Fruit fly (Drosophila melanogaster): ENCODE measurements around the gene CG46434.

The CG46434 gene

dm6 chr3L:19544105-19544504 is at the start of gene CG46434, which contains the start of gene Dred:
Gene CG46434 (minus strand): TSS chr3L:19544205.
Gene Dred (minus strand): TSS chr3L:19544205.
- TF ChIP-seq gl (tag; optimal IDR thresholded peaks at IDR 0.05), result no peak
- no peak for TF ChIP-seq Pif1B (GFP tag; optimal IDR thresholded peaks at IDR 0.05)
- TF ChIP-seq CG17806 (tag; optimal IDR thresholded peaks at IDR 0.05), result no peak
- TF ChIP-seq CG9948 (tag; optimal IDR thresholded peaks at IDR 0.05), result no peak
- TF ChIP-seq CG4496 (GFP tag; IDR thresholded peaks at IDR 0.05), result no peak
- TF ChIP-seq fd96Ca (GFP tag; IDR thresholded peaks at IDR 0.05), result no peak
- TF ChIP-seq CG34367 (tag; optimal IDR thresholded peaks at IDR 0.05), result no peak
- TF ChIP-seq CG32121 (GFP tag; IDR thresholded peaks at IDR 0.05), result no peak
- no peak for TF ChIP-seq CG15710 (tag; optimal IDR thresholded peaks at IDR 0.05)
- TF ChIP-seq Snoo (tag; optimal IDR thresholded peaks at IDR 0.05), result no peak
- TF ChIP-seq CG14655 (GFP tag; optimal IDR thresholded peaks at IDR 0.05), result no peak
- no peak for TF ChIP-seq EcR (GFP tag; optimal IDR thresholded peaks at IDR 0.05)
- TF ChIP-seq CG13204 (GFP tag; optimal IDR thresholded peaks at IDR 0.05), result no peak

DNA sequence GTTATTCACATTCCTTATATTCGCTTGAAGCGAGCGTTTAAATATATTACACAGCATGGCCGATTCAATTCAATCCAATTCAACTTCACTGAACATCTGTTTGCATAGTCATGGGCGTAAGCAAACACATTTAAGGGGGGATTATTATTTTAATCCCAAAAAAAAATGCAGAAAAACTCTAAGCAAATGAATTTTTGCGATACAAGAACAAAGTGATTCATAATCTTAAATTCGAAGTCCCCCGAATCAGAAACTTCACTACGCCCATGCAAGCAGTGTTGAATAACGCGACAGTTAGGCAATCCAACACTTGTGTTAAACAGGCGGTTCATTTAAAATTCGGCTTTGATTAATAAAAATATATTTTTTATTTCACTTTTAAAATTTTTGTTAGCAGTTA is 46.4 kb upstream of the CG46434 start, which contains the start of gene CG14100:
TSS of gene CG14100 (minus strand) at position 103 of the 400 bp plus-strand sequence.
- peak; percentile 100 for TF ChIP-seq Snoo (tag; optimal IDR thresholded peaks at IDR 0.05)
- TF ChIP-seq CG8301 (tag; optimal IDR thresholded peaks at IDR 0.05), result peak; percentile 100
- peak; percentile 100 for TF ChIP-seq CG17806 (tag; optimal IDR thresholded peaks at IDR 0.05)
- TF ChIP-seq CG34367 (tag; optimal IDR thresholded peaks at IDR 0.05), result peak; percentile 100
- peak; percentile 100 for TF ChIP-seq CG10348 (GFP tag; IDR thresholded peaks at IDR 0.05)
- TF ChIP-seq CG8159 (tag; optimal IDR thresholded peaks at IDR 0.05), result peak; percentile 100
- peak; percentile 100 for TF ChIP-seq CG32121 (GFP tag; IDR thresholded peaks at IDR 0.05)
- TF ChIP-seq CG13204 (GFP tag; optimal IDR thresholded peaks at IDR 0.05), result peak; percentile 100
- TF ChIP-seq EcR (GFP tag; optimal IDR thresholded peaks at IDR 0.05), result no peak
- peak; percentile 100 for TF ChIP-seq gl (tag; optimal IDR thresholded peaks at IDR 0.05)
- TF ChIP-seq Pif1B (GFP tag; optimal IDR thresholded peaks at IDR 0.05), result peak; percentile 100
- TF ChIP-seq fd96Ca (GFP tag; IDR thresholded peaks at IDR 0.05), result peak; percentile 100
- peak; percentile 100 for TF ChIP-seq CG15710 (tag; optimal IDR thresholded peaks at IDR 0.05)
- peak; percentile 100 for TF ChIP-seq Pif1A (GFP tag; optimal IDR thresholded peaks at IDR 0.05)
- TF ChIP-seq CG12605 (GFP tag; IDR thresholded peaks at IDR 0.05), result peak; percentile 100
- TF ChIP-seq CG4496 (GFP tag; IDR thresholded peaks at IDR 0.05), result peak; percentile 100
- TF ChIP-seq CG14655 (GFP tag; optimal IDR thresholded peaks at IDR 0.05), result peak; percentile 100
- TF ChIP-seq rn (GFP tag; IDR thresholded peaks at IDR 0.05), result peak; percentile 100
- peak; percentile 100 for TF ChIP-seq Ets98B (GFP tag; IDR thresholded peaks at IDR 0.05)
- TF ChIP-seq D1 (tag; optimal IDR thresholded peaks at IDR 0.05), result peak; percentile 100
- TF ChIP-seq CG9948 (tag; optimal IDR thresholded peaks at IDR 0.05), result peak; percentile 100

dm6 chr3L:19585979-19586378 is 42.0 kb upstream of the CG46434 start, which contains the start of the genes CG9231 and CG9330:
Gene CG9231 (minus strand): TSS chr3L:19586003.
Gene CG9330 (plus strand): TSS chr3L:19586253.
- TF ChIP-seq Pif1B (GFP tag; optimal IDR thresholded peaks at IDR 0.05) (no peak), Pif1A (GFP tag; optimal IDR thresholded peaks at IDR 0.05) (peak; percentile 31), EcR (GFP tag; optimal IDR thresholded peaks at IDR 0.05) (peak; percentile 14), CG8159 (tag; optimal IDR thresholded peaks at IDR 0.05) (peak; percentile 1)

- TF ChIP-seq rn (GFP tag; IDR thresholded peaks at IDR 0.05) (no peak), Ets98B (GFP tag; IDR thresholded peaks at IDR 0.05) (no peak), CG13204 (GFP tag; optimal IDR thresholded peaks at IDR 0.05) (no peak)
These were observed 40.4 kb upstream of the CG46434 start, which contains the start of gene Shal for dm6 chr3L:19584369-19584915. Gene Shal (minus strand): TSS chr3L:19584568.

- TF ChIP-seq CG8301 (tag; optimal IDR thresholded peaks at IDR 0.05), result no peak
- no peak for TF ChIP-seq CG4496 (GFP tag; IDR thresholded peaks at IDR 0.05)
- no peak for TF ChIP-seq CG32121 (GFP tag; IDR thresholded peaks at IDR 0.05)
- TF ChIP-seq Pif1B (GFP tag; optimal IDR thresholded peaks at IDR 0.05), result no peak
- no peak for TF ChIP-seq gl (tag; optimal IDR thresholded peaks at IDR 0.05)
- no peak for TF ChIP-seq CG13204 (GFP tag; optimal IDR thresholded peaks at IDR 0.05)
- TF ChIP-seq CG12605 (GFP tag; IDR thresholded peaks at IDR 0.05), result no peak
These were observed 36.8 kb upstream of the CG46434 start for dm6 chr3L:19580709-19581227.

DNA sequence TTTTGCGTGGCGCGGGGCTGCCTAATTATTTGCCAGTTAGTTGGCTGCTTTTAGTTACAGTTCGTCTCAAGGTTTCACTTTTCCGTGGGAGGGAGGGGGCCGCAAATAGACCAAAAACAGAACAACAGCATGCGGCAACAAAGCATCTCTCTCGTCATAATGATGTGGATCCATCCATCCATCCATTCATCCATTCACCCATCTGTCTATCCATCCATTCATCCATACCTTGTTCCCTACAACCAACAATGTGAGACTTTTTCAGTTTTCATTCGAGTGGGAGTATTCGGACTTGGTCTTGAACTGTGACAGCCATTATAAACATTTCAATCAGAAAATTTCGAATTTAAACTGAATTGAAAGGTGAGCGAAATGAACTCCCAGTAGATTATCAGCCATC is 35.3 kb upstream of the CG46434 start:
- no peak for TF ChIP-seq Snoo (tag; optimal IDR thresholded peaks at IDR 0.05)
- no peak for TF ChIP-seq CG32121 (GFP tag; IDR thresholded peaks at IDR 0.05)
- no peak for TF ChIP-seq CG4496 (GFP tag; IDR thresholded peaks at IDR 0.05)
- no peak for TF ChIP-seq CG15710 (tag; optimal IDR thresholded peaks at IDR 0.05)
- TF ChIP-seq CG17806 (tag; optimal IDR thresholded peaks at IDR 0.05), result no peak
- TF ChIP-seq Pif1A (GFP tag; optimal IDR thresholded peaks at IDR 0.05), result no peak
- TF ChIP-seq D1 (tag; optimal IDR thresholded peaks at IDR 0.05), result no peak
- TF ChIP-seq fd96Ca (GFP tag; IDR thresholded peaks at IDR 0.05), result no peak
- TF ChIP-seq gl (tag; optimal IDR thresholded peaks at IDR 0.05), result no peak
- TF ChIP-seq CG8301 (tag; optimal IDR thresholded peaks at IDR 0.05), result no peak
- no peak for TF ChIP-seq Pif1B (GFP tag; optimal IDR thresholded peaks at IDR 0.05)
- no peak for TF ChIP-seq CG34367 (tag; optimal IDR thresholded peaks at IDR 0.05)
- TF ChIP-seq CG9948 (tag; optimal IDR thresholded peaks at IDR 0.05), result no peak
- TF ChIP-seq CG10348 (GFP tag; IDR thresholded peaks at IDR 0.05), result no peak
- TF ChIP-seq CG8159 (tag; optimal IDR thresholded peaks at IDR 0.05), result no peak
- TF ChIP-seq CG12605 (GFP tag; IDR thresholded peaks at IDR 0.05), result no peak
- no peak for TF ChIP-seq CG14655 (GFP tag; optimal IDR thresholded peaks at IDR 0.05)

Measured in whole organism, pupa.